Fruit fly (Drosophila melanogaster) whole organism, embryonic: ENCODE results near the gene Txl.

Experiments used
- Atf3 ChIP-seq: fragments of 200-800 bp; sonication (Bioruptor generic); optimal IDR thresholded peaks from 3 replicates; lab custom pipeline; 2016; ENCODE audit warnings: missing biosample characterization, missing genetic modification characterization
- CG10366 ChIP-seq: fragments of 200-800 bp; sonication (Bioruptor generic); IDR thresholded peaks from 2 replicates; pipeline ENCODE4 v1.3.6; 2022; ENCODE audit warnings: missing biosample characterization, missing genetic modification characterization
- CG10543 ChIP-seq: fragments of 200-800 bp; sonication (Bioruptor generic); optimal IDR thresholded peaks from 3 replicates; lab custom pipeline; 2017; ENCODE audit warnings: missing biosample characterization, mild to moderate bottlenecking, missing genetic modification characterization, moderate library complexity
- CG11247 ChIP-seq: fragments of 200-800 bp; sonication (Bioruptor generic); IDR thresholded peaks from 2 replicates; pipeline ENCODE4 v1.3.6; 2022; ENCODE audit warnings: missing biosample characterization, missing genetic modification characterization
- CG12104 ChIP-seq: fragments of 200-800 bp; sonication (Bioruptor generic); optimal IDR thresholded peaks from 3 replicates; lab custom pipeline; 2016; ENCODE audit warnings: missing biosample characterization, missing genetic modification characterization
- CG12219 ChIP-seq: fragments of 200-800 bp; sonication (Bioruptor generic); optimal IDR thresholded peaks from 3 replicates; lab custom pipeline; 2018; ENCODE audit warnings: missing biosample characterization, mild to moderate bottlenecking, missing genetic modification characterization
- CG13775 ChIP-seq: fragments of 200-800 bp; sonication (Bioruptor generic); optimal IDR thresholded peaks from 3 replicates; lab custom pipeline; 2017; ENCODE audit warnings: missing biosample characterization, mild to moderate bottlenecking, missing genetic modification characterization
- CG14965 ChIP-seq: fragments of 200-800 bp; sonication (Bioruptor generic); optimal IDR thresholded peaks from 2 replicates; lab custom pipeline; 2016; ENCODE audit warnings: missing biosample characterization, missing genetic modification characterization, borderline replicate concordance
- CG17385 ChIP-seq: fragments of 200-800 bp; sonication (Bioruptor generic); optimal IDR thresholded peaks from 3 replicates; lab custom pipeline; 2018; ENCODE audit warnings: missing biosample characterization, mild to moderate bottlenecking, missing genetic modification characterization
- CG17802 ChIP-seq: fragments of 200-800 bp; sonication (Bioruptor generic); optimal IDR thresholded peaks from 2 replicates; lab custom pipeline; 2018; ENCODE audit warnings: missing biosample characterization, mild to moderate bottlenecking, missing genetic modification characterization, moderate library complexity
- CG3065 ChIP-seq: fragments of 200-800 bp; sonication (Bioruptor generic); optimal IDR thresholded peaks from 2 replicates; lab custom pipeline; 2016; ENCODE audit warnings: missing biosample characterization, missing genetic modification characterization
- CG32772 ChIP-seq: fragments of 200-800 bp; sonication (Bioruptor generic); IDR thresholded peaks from 2 replicates; pipeline ENCODE4 v1.3.6; 2022; ENCODE audit warnings: missing biosample characterization, missing genetic modification characterization
- CG4617 ChIP-seq: fragments of 200-800 bp; sonication (Bioruptor generic); optimal IDR thresholded peaks from 3 replicates; lab custom pipeline; 2016; ENCODE audit warnings: missing biosample characterization, missing genetic modification characterization, borderline replicate concordance
- CG4707 ChIP-seq: fragments of 200-800 bp; sonication (Bioruptor generic); optimal IDR thresholded peaks from 2 replicates; lab custom pipeline; 2018; ENCODE audit warnings: missing biosample characterization, mild to moderate bottlenecking, missing genetic modification characterization, moderate library complexity
- CG4730 ChIP-seq: fragments of 200-800 bp; sonication (Bioruptor generic); IDR thresholded peaks from 2 replicates; pipeline ENCODE4 v1.3.6; 2022; ENCODE audit warnings: missing biosample characterization, missing genetic modification characterization
- CG6175 ChIP-seq: fragments of 200-800 bp; sonication (Bioruptor generic); IDR thresholded peaks from 3 replicates; pipeline ENCODE4 v1.3.6; 2022; ENCODE audit warnings: missing biosample characterization, missing genetic modification characterization
- CG6254 ChIP-seq: fragments of 200-800 bp; sonication (Bioruptor generic); optimal IDR thresholded peaks from 3 replicates; lab custom pipeline; 2017; ENCODE audit warnings: mild to moderate bottlenecking, missing biosample characterization, missing genetic modification reagents, missing genetic modification characterization
- CG6654 ChIP-seq: fragments of 200-800 bp; sonication (Bioruptor generic); optimal IDR thresholded peaks from 2 replicates; lab custom pipeline; 2017; ENCODE audit warnings: missing biosample characterization, mild to moderate bottlenecking, missing genetic modification characterization
- CG6765 ChIP-seq: fragments of 200-800 bp; sonication (Bioruptor generic); optimal IDR thresholded peaks from 3 replicates; lab custom pipeline; 2017; ENCODE audit warnings: missing biosample characterization, mild to moderate bottlenecking, missing genetic modification characterization
- CG7745 ChIP-seq: fragments of 200-800 bp; sonication (Bioruptor generic); optimal IDR thresholded peaks from 2 replicates; lab custom pipeline; 2018; ENCODE audit warnings: missing biosample characterization, mild to moderate bottlenecking, missing genetic modification characterization, moderate library complexity
- CG7987 ChIP-seq: fragments of 200-800 bp; sonication (Bioruptor generic); optimal IDR thresholded peaks from 2 replicates; lab custom pipeline; 2018; ENCODE audit warnings: missing biosample characterization, mild to moderate bottlenecking, missing genetic modification characterization, moderate library complexity
- CG8944 ChIP-seq: fragments of 200-800 bp; sonication (Bioruptor generic); optimal IDR thresholded peaks from 3 replicates; lab custom pipeline; 2016; ENCODE audit warnings: missing biosample characterization, missing genetic modification characterization
- CHES-1-like ChIP-seq: fragments of 200-800 bp; sonication (Bioruptor generic); optimal IDR thresholded peaks from 2 replicates; lab custom pipeline; 2016; ENCODE audit warnings: missing biosample characterization, missing genetic modification characterization
- Dll ChIP-seq: fragments of 200-800 bp; sonication (Bioruptor generic); IDR thresholded peaks from 4 replicates; pipeline ENCODE4 v1.3.6; 2022; ENCODE audit warnings: missing biosample characterization, missing genetic modification characterization; ENCODE audit not compliant: partially characterized antibody
- Doc3 ChIP-seq: fragments of 200-800 bp; sonication (Bioruptor generic); IDR thresholded peaks from 3 replicates; pipeline ENCODE4 v1.3.6; 2022; ENCODE audit warnings: missing biosample characterization, missing genetic modification characterization; ENCODE audit not compliant: partially characterized antibody
- Hey ChIP-seq: fragments of 200-800 bp; sonication (Bioruptor generic); optimal IDR thresholded peaks from 3 replicates; lab custom pipeline; 2018; ENCODE audit warnings: missing biosample characterization, mild to moderate bottlenecking, missing genetic modification characterization
- HmgD ChIP-seq: fragments of 200-800 bp; sonication (Bioruptor generic); optimal IDR thresholded peaks from 3 replicates; lab custom pipeline; 2016; ENCODE audit warnings: missing biosample characterization, missing genetic modification characterization
- Scr ChIP-seq: fragments of 200-800 bp; sonication (Bioruptor generic); IDR thresholded peaks from 2 replicates; pipeline ENCODE4 v1.3.6; 2022; ENCODE audit warnings: missing biosample characterization, missing genetic modification characterization; ENCODE audit not compliant: partially characterized antibody
- TFAM ChIP-seq: fragments of 200-800 bp; sonication (Bioruptor generic); optimal IDR thresholded peaks from 2 replicates; lab custom pipeline; 2017; ENCODE audit warnings: missing biosample characterization, missing genetic modification characterization, inconsistent platforms
- ase ChIP-seq: fragments of 200-800 bp; sonication (Bioruptor generic); IDR thresholded peaks from 3 replicates; pipeline ENCODE4 v1.3.6; 2022; ENCODE audit warnings: missing biosample characterization, missing genetic modification characterization
- ato ChIP-seq: fragments of 200-800 bp; sonication (Bioruptor generic); IDR thresholded peaks from 2 replicates; pipeline ENCODE4 v1.3.6; 2022; ENCODE audit warnings: missing biosample characterization, missing genetic modification characterization; ENCODE audit not compliant: partially characterized antibody
- dan ChIP-seq: fragments of 200-800 bp; sonication (Bioruptor generic); IDR thresholded peaks from 2 replicates; pipeline ENCODE4 v1.3.6; 2022; ENCODE audit warnings: missing biosample characterization, missing genetic modification characterization
- danr ChIP-seq: fragments of 200-800 bp; sonication (Bioruptor generic); IDR thresholded peaks from 2 replicates; pipeline ENCODE4 v1.3.6; 2022; ENCODE audit warnings: missing biosample characterization, missing genetic modification characterization
- gsb ChIP-seq: fragments of 200-800 bp; sonication (Bioruptor generic); IDR thresholded peaks from 2 replicates; pipeline ENCODE4 v1.3.6; 2022; ENCODE audit warnings: missing biosample characterization, missing genetic modification characterization
- ind ChIP-seq: fragments of 200-800 bp; sonication (Bioruptor generic); optimal IDR thresholded peaks from 3 replicates; lab custom pipeline; 2016; ENCODE audit warnings: missing biosample characterization, missing genetic modification characterization
- insv ChIP-seq, 2 experiments: fragments of 200-800 bp; sonication (Bioruptor generic); optimal IDR thresholded peaks; 3 replicates each; lab custom pipeline; 2016 to 2018; ENCODE audit warnings: missing biosample characterization in 2 of 2, missing genetic modification characterization in 2 of 2
- jumu ChIP-seq: fragments of 200-800 bp; sonication (Bioruptor generic); optimal IDR thresholded peaks from 3 replicates; lab custom pipeline; 2016; ENCODE audit warnings: missing biosample characterization, missing genetic modification characterization
- nom ChIP-seq: fragments of 200-800 bp; sonication (Bioruptor generic); optimal IDR thresholded peaks from 2 replicates; lab custom pipeline; 2017; ENCODE audit warnings: missing biosample characterization, missing genetic modification characterization, mild to moderate bottlenecking, moderate library complexity, missing genetic modification reagents
- pan ChIP-seq, 4 experiments: fragments of >200 bp in 3 of 4; fragments of 200-800 bp in 1 of 4; sonication (Bioruptor generic) in 1 of 4; optimal IDR thresholded peaks in 3 of 4; IDR thresholded peaks in 1 of 4; 2 replicates each; pipeline versions ENCODE4 v1.3.6 to Lab custom; 2017 to 2022; ENCODE audit warnings: missing biosample characterization in 2 of 4, missing genetic modification characterization in 2 of 4, mixed read lengths in 1 of 4
- pho ChIP-seq: fragments of 200-800 bp; sonication (Bioruptor generic); optimal IDR thresholded peaks from 2 replicates; lab custom pipeline; 2016; ENCODE audit warnings: missing biosample characterization, missing genetic modification characterization
- pnt ChIP-seq: fragments of 200-800 bp; sonication (Bioruptor generic); optimal IDR thresholded peaks from 3 replicates; lab custom pipeline; 2016; ENCODE audit warnings: missing biosample characterization, missing genetic modification characterization
- pros ChIP-seq: fragments of 200-800 bp; sonication (Bioruptor generic); optimal IDR thresholded peaks from 3 replicates; lab custom pipeline; 2019; ENCODE audit warnings: missing biosample characterization, mild to moderate bottlenecking, missing genetic modification characterization, moderate library complexity
- rib ChIP-seq: fragments of 200-800 bp; sonication (Bioruptor generic); IDR thresholded peaks from 2 replicates; pipeline ENCODE4 v1.3.6; 2022; ENCODE audit warnings: missing biosample characterization, missing genetic modification characterization
- seq ChIP-seq: fragments of 200-800 bp; sonication (Bioruptor generic); IDR thresholded peaks from 2 replicates; pipeline ENCODE4 v1.3.6; 2022; ENCODE audit warnings: missing biosample characterization, missing genetic modification characterization
- shn ChIP-seq: fragments of 200-800 bp; sonication (Bioruptor generic); optimal IDR thresholded peaks from 3 replicates; lab custom pipeline; 2016; ENCODE audit warnings: missing biosample characterization, missing genetic modification characterization
- sim ChIP-seq: fragments of 200-800 bp; sonication (Bioruptor generic); IDR thresholded peaks from 2 replicates; pipeline ENCODE4 v1.3.6; 2022; ENCODE audit warnings: missing biosample characterization, missing genetic modification characterization
- stwl ChIP-seq: fragments of 200-800 bp; sonication (Bioruptor generic); optimal IDR thresholded peaks from 3 replicates; lab custom pipeline; 2018; ENCODE audit warnings: missing biosample characterization, mild to moderate bottlenecking, missing genetic modification characterization, moderate library complexity
- wek ChIP-seq: fragments of 200-800 bp; sonication (Bioruptor generic); optimal IDR thresholded peaks from 3 replicates; lab custom pipeline; 2018; ENCODE audit warnings: missing biosample characterization, mild to moderate bottlenecking, missing genetic modification characterization, moderate library complexity

Gene Txl

DNA sequence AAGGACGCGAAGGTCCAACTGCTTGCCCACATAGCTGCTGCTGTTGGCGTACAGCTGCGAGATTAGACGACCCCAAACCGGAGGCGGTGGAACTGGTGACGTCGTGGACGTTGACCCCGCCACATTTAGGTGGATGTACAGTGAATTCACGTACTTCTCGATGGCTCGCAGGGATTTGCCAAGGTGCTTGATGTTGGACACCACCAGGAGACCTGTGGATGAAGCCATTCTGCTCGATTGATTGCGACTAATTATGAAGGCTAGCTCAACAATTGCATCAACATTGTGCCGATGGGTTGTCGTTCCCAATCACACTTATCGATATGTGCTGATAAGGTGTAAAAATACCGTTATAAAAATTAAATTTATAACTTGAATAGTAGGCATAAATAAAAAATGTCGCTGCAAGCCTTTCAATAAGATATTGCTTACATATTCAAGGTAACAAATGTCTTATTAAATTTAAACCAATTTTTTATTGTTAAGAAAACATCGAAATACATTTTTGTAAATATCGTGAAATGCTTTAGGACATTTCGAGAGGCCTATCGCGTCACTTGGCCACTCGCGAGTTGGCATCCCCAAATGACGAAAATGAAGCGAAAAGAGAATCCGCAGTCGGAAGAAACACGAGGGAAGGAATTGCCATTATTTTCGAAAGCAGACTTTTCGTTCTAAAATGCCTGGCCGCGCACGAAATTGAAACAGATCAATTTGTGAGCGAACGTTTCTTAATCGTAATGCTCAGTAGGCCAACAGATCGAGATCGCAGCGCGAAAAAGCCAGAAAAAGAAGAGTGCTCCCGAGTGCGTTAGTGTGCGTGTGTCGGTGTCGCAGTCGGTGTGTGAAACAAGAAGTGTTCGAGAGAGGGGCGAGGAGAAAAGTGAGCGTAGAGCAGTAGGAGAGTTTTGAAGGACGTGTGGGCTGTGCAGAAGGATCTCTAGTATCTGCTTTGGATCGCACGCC, 3.2 kb downstream of the Txl start, which contains the start of the genes Ppat-Dpck and scny (continued):
- TF ChIP-seq Hey (tag; lab: Kevin White, UChicago) (no peak), CG4617 (GFP tag; lab: Kevin White, UChicago) (peak; percentile 30), insv (GFP tag; optimal IDR thresholded peaks at IDR 0.05; lab: Kevin White, UChicago) (no peak), Atf3 (GFP tag; lab: Kevin White, UChicago) (no peak), CG8944 (no peak), CG32772 (GFP tag; lab: Robert Waterston, UW) (no peak), Dll (GFP tag; lab: Robert Waterston, UW) (peak; percentile 98), pan (optimal IDR thresholded peaks at IDR 0.05; lab: Kevin White, UChicago) (no peak), pan (GFP tag; optimal IDR thresholded peaks at IDR 0.05 in 1 of 2, IDR thresholded peaks at IDR 0.05 in 1 of 2) (no peak), Doc3 (peak; percentile 96), CG13775 (GFP tag; lab: Kevin White, UChicago) (peak; percentile 27), sim (GFP tag; lab: Robert Waterston, UW) (no peak), CG7745 (tag; lab: Kevin White, UChicago) (no peak), wek (GFP tag; lab: Kevin White, UChicago) (peak; percentile 21), gsb (no peak), shn (no peak), CG17385 (GFP tag; lab: Kevin White, UChicago) (peak; percentile 14), Scr (GFP tag; lab: Robert Waterston, UW) (peak; percentile 96), CG6254 (GFP tag; lab: Kevin White, UChicago) (no peak), ase (GFP tag; lab: Robert Waterston, UW) (no peak), pros (GFP tag; lab: Kevin White, UChicago) (no peak), danr (no peak), TFAM (GFP tag; lab: Kevin White, UChicago) (no peak), pho (GFP tag; lab: Kevin White, UChicago) (peak; percentile 21), CG12219 (GFP tag; lab: Kevin White, UChicago) (no peak), CG6765 (GFP tag; lab: Kevin White, UChicago) (no peak), rib (GFP tag; lab: Robert Waterston, UW) (no peak), CG10366 (no peak), stwl (tag; lab: Kevin White, UChicago) (peak; percentile 58), ato (GFP tag; lab: Robert Waterston, UW) (peak; percentile 78), CG11247 (GFP tag; lab: Robert Waterston, UW) (0 out of 2 replicates have a peak, but pooled peaks have one; percentile 30), seq (GFP tag; lab: Robert Waterston, UW) (no peak), pnt (GFP tag; lab: Kevin White, UChicago) (no peak), CG4730 (GFP tag; lab: Robert Waterston, UW) (no peak), dan (no peak), CG17802 (no peak), CG7987 (GFP tag; lab: Kevin White, UChicago) (no peak), ind (no peak), CG14965 (GFP tag; lab: Kevin White, UChicago) (no peak), HmgD (GFP tag; lab: Kevin White, UChicago) (peak; percentile 5), nom (GFP tag; lab: Kevin White, UChicago) (peak; percentile 9), CG6175 (GFP tag; lab: Robert Waterston, UW) (no peak), CG4707 (GFP tag; lab: Kevin White, UChicago) (no peak), jumu (GFP tag; lab: Kevin White, UChicago) (peak; percentile 23), CG10543 (peak; percentile 65), CHES-1-like (GFP tag; lab: Kevin White, UChicago) (peak; percentile 47), CG6654 (GFP tag; lab: Kevin White, UChicago) (no peak), CG12104 (no peak), CG3065 (GFP tag; lab: Kevin White, UChicago) (no peak)
